Worm (Caenorhabditis elegans) whole organism, mixed stage, embryonic: Measurements from ENCODE around the gene R12B2.2.
A peak's percentile ranks its signal among the peaks of the same experiment; 100 is the strongest.

ENCODE experiments used
- ceh-39 ChIP-seq: fragments of 150-350 bp; optimal IDR thresholded peaks from 2 replicates; lab custom pipeline; 2014; ENCODE audit warnings: missing biosample characterization, missing genetic modification characterization
- elt-3 ChIP-seq: fragments of 150-350 bp; optimal IDR thresholded peaks from 2 replicates; lab custom pipeline; 2014; ENCODE audit warnings: missing biosample characterization, missing genetic modification characterization
- lin-13 ChIP-seq: fragments of 150-350 bp; optimal IDR thresholded peaks from 2 replicates; lab custom pipeline; 2014; ENCODE audit warnings: missing biosample characterization, missing genetic modification characterization
- mab-5 ChIP-seq: fragments of 150-350 bp; optimal IDR thresholded peaks from 2 replicates; lab custom pipeline; 2014; ENCODE audit warnings: missing biosample characterization, missing genetic modification characterization
- mep-1 ChIP-seq: fragments of 150-350 bp; optimal IDR thresholded peaks from 2 replicates; lab custom pipeline; 2017; ENCODE audit warnings: missing biosample characterization, missing genetic modification reagents, missing genetic modification characterization, inconsistent platforms
- nhr-2 ChIP-seq: fragments of 150-350 bp; optimal IDR thresholded peaks from 2 replicates; lab custom pipeline; 2014; ENCODE audit warnings: missing biosample characterization, missing genetic modification characterization
- nhr-237 ChIP-seq: fragments of 150-350 bp; optimal IDR thresholded peaks from 2 replicates; lab custom pipeline; 2014; ENCODE audit warnings: missing biosample characterization, missing genetic modification characterization
- nhr-28 ChIP-seq: fragments of 150-350 bp; optimal IDR thresholded peaks from 2 replicates; lab custom pipeline; 2014; ENCODE audit warnings: missing biosample characterization, missing genetic modification characterization
- pha-4 ChIP-seq: fragments of 150-350 bp; optimal IDR thresholded peaks from 2 replicates; lab custom pipeline; 2018; ENCODE audit warnings: missing biosample characterization, missing genetic modification reagents, missing genetic modification characterization
- snpc-4 ChIP-seq: fragments of 150-350 bp; optimal IDR thresholded peaks from 2 replicates; lab custom pipeline; 2014; ENCODE audit warnings: missing biosample characterization, missing genetic modification characterization
- unc-120 ChIP-seq: sonication (generic microtip); optimal IDR thresholded peaks from 2 replicates; lab custom pipeline; 2017; ENCODE audit warnings: missing genetic modification characterization, missing compliant biosample characterization; ENCODE audit not compliant: poor library complexity, severe bottlenecking
- unc-39 ChIP-seq: fragments of 150-350 bp; optimal IDR thresholded peaks from 2 replicates; lab custom pipeline; 2014; ENCODE audit warnings: missing biosample characterization, missing genetic modification characterization
- ztf-11 ChIP-seq: fragments of 150-350 bp; optimal IDR thresholded peaks from 2 replicates; lab custom pipeline; 2014; ENCODE audit warnings: missing biosample characterization, missing genetic modification characterization

- TF ChIP-seq mep-1, result no peak
- TF ChIP-seq nhr-2, result no peak
- TF ChIP-seq elt-3 (tag; lab: Kevin White, UChicago), result no peak
- no peak for TF ChIP-seq pha-4 (tag; lab: Kevin White, UChicago)
- TF ChIP-seq unc-120 (tag; lab: Kevin White, UChicago), result no peak
- no peak for TF ChIP-seq unc-39 (tag; lab: Kevin White, UChicago)
- TF ChIP-seq ceh-39, result no peak
- no peak for TF ChIP-seq mab-5 (tag; lab: Kevin White, UChicago)
- TF ChIP-seq ztf-11 (tag; lab: Kevin White, UChicago), result no peak
- no peak for TF ChIP-seq lin-13 (tag; lab: Kevin White, UChicago)
- TF ChIP-seq nhr-237 (tag; lab: Kevin White, UChicago), result peak; percentile 27
- no peak for TF ChIP-seq nhr-28 (tag; lab: Kevin White, UChicago)
- TF ChIP-seq snpc-4 (tag; lab: Kevin White, UChicago), result no peak
Observed at ce11 chrIII:5836816-5837215, 30.0 kb downstream of the R12B2.2 start, which contains the start of gene W04D12.1.
